Worm (Caenorhabditis elegans) whole organism, young adult: ENCODE results near the gene srh-245.

Experiments
- B0019.2 ChIP-seq: fragments of 200-800 bp; sonication (Bioruptor generic); conservative IDR thresholded peaks from 2 replicates; pipeline ENCODE4 v1.3.6; 2022; ENCODE audit warnings: missing genetic modification reagents, missing genetic modification characterization, missing compliant biosample characterization
- D2030.7 ChIP-seq: fragments of 200-800 bp; sonication (Bioruptor generic); IDR thresholded peaks from 2 replicates; pipeline ENCODE4 v1.3.6; 2022; ENCODE audit warnings: missing genetic modification reagents, missing genetic modification characterization, missing compliant biosample characterization
- F49E8.2 ChIP-seq: sonication (generic microtip); optimal IDR thresholded peaks from 3 replicates; lab custom pipeline; 2017; ENCODE audit warnings: missing genetic modification characterization, mild to moderate bottlenecking, missing compliant biosample characterization, antibody characterized with exemption, moderate library complexity; ENCODE audit not compliant: insufficient read depth
- K11D2.4 ChIP-seq: fragments of 200-800 bp; sonication (Bioruptor generic); IDR thresholded peaks from 2 replicates; pipeline ENCODE4 v1.3.6; 2022; ENCODE audit warnings: missing genetic modification reagents, missing genetic modification characterization, missing compliant biosample characterization
- K12H6.12 ChIP-seq: fragments of 200-800 bp; sonication (Bioruptor generic); optimal IDR thresholded peaks from 2 replicates; lab custom pipeline; 2018; ENCODE audit warnings: mild to moderate bottlenecking, missing genetic modification characterization, missing compliant biosample characterization
- T07F8.4 ChIP-seq: sonication (generic microtip); optimal IDR thresholded peaks from 2 replicates; lab custom pipeline; 2016; ENCODE audit warnings: mild to moderate bottlenecking, missing genetic modification characterization, moderate library complexity, missing compliant biosample characterization
- Y53G8AR.9 ChIP-seq: fragments of 200-800 bp; sonication (Bioruptor generic); conservative IDR thresholded peaks from 2 replicates; pipeline ENCODE4 v1.3.6; 2022; ENCODE audit warnings: missing genetic modification reagents, missing genetic modification characterization, missing compliant biosample characterization
- atf-7 ChIP-seq: sonication (generic microtip); optimal IDR thresholded peaks from 2 replicates; lab custom pipeline; 2017; ENCODE audit warnings: mild to moderate bottlenecking, missing genetic modification characterization, missing compliant biosample characterization
- attf-5 ChIP-seq: fragments of 200-800 bp; sonication (Bioruptor generic); optimal IDR thresholded peaks from 2 replicates; lab custom pipeline; 2018; ENCODE audit warnings: mild to moderate bottlenecking, missing genetic modification characterization, missing compliant biosample characterization
- cebp-1 ChIP-seq, 2 experiments: fragments of 200-800 bp in 1 of 2; sonication (Bioruptor generic) in 1 of 2; sonication (generic microtip) in 1 of 2; IDR thresholded peaks in 1 of 2; optimal IDR thresholded peaks in 1 of 2; 2 replicates each; pipeline versions ENCODE4 v1.3.6 to Lab custom; 2017 to 2022; ENCODE audit warnings: missing compliant biosample characterization in 2 of 2, missing genetic modification characterization in 2 of 2, mild to moderate bottlenecking in 1 of 2, missing genetic modification reagents in 1 of 2, moderate library complexity in 1 of 2
- ceh-27 ChIP-seq: fragments of 200-800 bp; sonication (Bioruptor generic); optimal IDR thresholded peaks from 2 replicates; lab custom pipeline; 2018; ENCODE audit warnings: mild to moderate bottlenecking, missing genetic modification characterization, moderate library complexity, missing compliant biosample characterization
- die-1 ChIP-seq: sonication (generic microtip); optimal IDR thresholded peaks from 2 replicates; lab custom pipeline; 2016; ENCODE audit warnings: missing genotype, mild to moderate bottlenecking, missing genetic modification characterization, missing compliant biosample characterization
- dox-1 ChIP-seq: fragments of 200-800 bp; sonication (Bioruptor generic); IDR thresholded peaks from 2 replicates; pipeline ENCODE4 v1.3.6; 2022; ENCODE audit warnings: missing genetic modification reagents, missing genetic modification characterization, missing compliant biosample characterization
- egl-18 ChIP-seq: fragments of 200-800 bp; sonication (Bioruptor generic); IDR thresholded peaks from 2 replicates; pipeline ENCODE4 v1.3.6; 2022; ENCODE audit warnings: missing genetic modification reagents, missing genetic modification characterization, missing compliant biosample characterization
- egl-44 ChIP-seq: fragments of 200-800 bp; sonication (Bioruptor generic); IDR thresholded peaks from 2 replicates; pipeline ENCODE4 v1.3.6; 2022; ENCODE audit warnings: missing genetic modification reagents, missing genetic modification characterization, missing compliant biosample characterization
- hmg-1.2 ChIP-seq: fragments of 200-800 bp; sonication (Bioruptor generic); IDR thresholded peaks from 2 replicates; pipeline ENCODE4 v1.3.6; 2022; ENCODE audit warnings: missing genetic modification reagents, missing genetic modification characterization, missing compliant biosample characterization
- hrde-1 ChIP-seq: sonication (generic microtip); optimal IDR thresholded peaks from 2 replicates; lab custom pipeline; 2016; ENCODE audit warnings: missing genetic modification characterization, mild to moderate bottlenecking, missing compliant biosample characterization, moderate library complexity, missing genotype, missing genetic modification reagents, borderline replicate concordance
- let-526 ChIP-seq: fragments of 200-800 bp; sonication (Bioruptor generic); IDR thresholded peaks from 2 replicates; pipeline ENCODE4 v1.3.6; 2022; ENCODE audit warnings: missing genetic modification reagents, missing genetic modification characterization, missing compliant biosample characterization
- lin-26 ChIP-seq: fragments of 200-800 bp; sonication (Bioruptor generic); IDR thresholded peaks from 2 replicates; pipeline ENCODE4 v1.3.6; 2022; ENCODE audit warnings: missing genetic modification reagents, missing genetic modification characterization, missing compliant biosample characterization
- lir-1 ChIP-seq: fragments of 200-800 bp; sonication (Bioruptor generic); conservative IDR thresholded peaks from 2 replicates; pipeline ENCODE4 v1.3.6; 2022; ENCODE audit warnings: missing genetic modification reagents, missing genetic modification characterization, missing compliant biosample characterization
- madf-3 ChIP-seq: fragments of 200-800 bp; sonication (Bioruptor generic); IDR thresholded peaks from 2 replicates; pipeline ENCODE4 v1.3.6; 2022; ENCODE audit warnings: missing genetic modification reagents, missing genetic modification characterization, missing compliant biosample characterization
- mes-4 ChIP-seq: sonication (generic microtip); optimal IDR thresholded peaks from 2 replicates; lab custom pipeline; 2016; ENCODE audit warnings: missing genotype, missing genetic modification characterization, missing compliant biosample characterization
- nfya-2 ChIP-seq: fragments of 200-800 bp; sonication (Bioruptor generic); IDR thresholded peaks from 2 replicates; pipeline ENCODE4 v1.3.6; 2022; ENCODE audit warnings: missing genetic modification reagents, missing genetic modification characterization, missing compliant biosample characterization
- nhr-80 ChIP-seq: sonication (generic microtip); optimal IDR thresholded peaks from 2 replicates; lab custom pipeline; 2016; ENCODE audit warnings: missing genetic modification characterization, missing compliant biosample characterization
- rcor-1 ChIP-seq: fragments of 200-800 bp; sonication (Bioruptor generic); IDR thresholded peaks from 2 replicates; pipeline ENCODE4 v1.3.6; 2022; ENCODE audit warnings: missing genetic modification reagents, missing genetic modification characterization, missing compliant biosample characterization
- repo-1 ChIP-seq: sonication (generic microtip); optimal IDR thresholded peaks from 2 replicates; lab custom pipeline; 2017; ENCODE audit warnings: mild to moderate bottlenecking, missing genetic modification characterization, missing compliant biosample characterization
- sdz-38 ChIP-seq: sonication (generic microtip); optimal IDR thresholded peaks from 2 replicates; lab custom pipeline; 2016; ENCODE audit warnings: missing genotype, missing genetic modification characterization, missing compliant biosample characterization
- sea-2 ChIP-seq: fragments of 200-800 bp; sonication (Bioruptor generic); IDR thresholded peaks from 2 replicates; pipeline ENCODE4 v1.3.6; 2022; ENCODE audit warnings: missing genetic modification characterization, missing compliant biosample characterization
- snpc-1.1 ChIP-seq: sonication (generic microtip); optimal IDR thresholded peaks from 2 replicates; lab custom pipeline; 2017; ENCODE audit warnings: missing genetic modification characterization, mild to moderate bottlenecking, missing compliant biosample characterization, antibody characterized with exemption, moderate library complexity, missing genotype, missing genetic modification reagents; ENCODE audit not compliant: insufficient read depth
- snpc-4 ChIP-seq, 5 experiments: fragments of 150-350 bp in 1 of 5; sonication (generic microtip) in 4 of 5; optimal IDR thresholded peaks; 2 replicates each; lab custom pipeline; 2014 to 2018; ENCODE audit warnings: missing genetic modification characterization in 5 of 5, missing biosample characterization in 3 of 5, antibody characterized with exemption in 2 of 5, mild to moderate bottlenecking in 2 of 5, missing compliant biosample characterization in 2 of 5, missing genotype in 2 of 5, moderate library complexity in 2 of 5, missing genetic modification reagents in 1 of 5
- sptf-2 ChIP-seq: fragments of 200-800 bp; sonication (Bioruptor generic); optimal IDR thresholded peaks from 2 replicates; lab custom pipeline; 2018; ENCODE audit warnings: mild to moderate bottlenecking, missing genetic modification characterization, missing compliant biosample characterization
- tbp1 ChIP-seq: fragments of 200-800 bp; sonication (Bioruptor generic); optimal IDR thresholded peaks from 2 replicates; lab custom pipeline; 2018; ENCODE audit warnings: mild to moderate bottlenecking, missing genetic modification characterization, missing compliant biosample characterization
- tbx-9 ChIP-seq: sonication (generic microtip); optimal IDR thresholded peaks from 2 replicates; lab custom pipeline; 2016; ENCODE audit warnings: borderline replicate concordance, missing genetic modification characterization, inconsistent platforms, missing compliant biosample characterization
- xnd-1 ChIP-seq: sonication (generic microtip); optimal IDR thresholded peaks from 2 replicates; lab custom pipeline; 2016; ENCODE audit warnings: missing genotype, missing genetic modification reagents, missing genetic modification characterization, missing compliant biosample characterization
- zfh-2 ChIP-seq: fragments of 200-800 bp; sonication (Bioruptor generic); conservative IDR thresholded peaks from 2 replicates; pipeline ENCODE4 v1.3.6; 2022; ENCODE audit warnings: missing genetic modification reagents, missing genetic modification characterization, missing compliant biosample characterization
- zim-3 ChIP-seq: sonication (generic microtip); optimal IDR thresholded peaks from 2 replicates; lab custom pipeline; 2017; ENCODE audit warnings: mild to moderate bottlenecking, missing genetic modification characterization, moderate library complexity, missing compliant biosample characterization
- ztf-18 ChIP-seq: sonication (generic microtip); optimal IDR thresholded peaks from 2 replicates; lab custom pipeline; 2016; ENCODE audit warnings: missing genotype, mild to moderate bottlenecking, missing genetic modification characterization, missing compliant biosample characterization
- ztf-22 ChIP-seq: fragments of 200-800 bp; sonication (Bioruptor generic); optimal IDR thresholded peaks from 2 replicates; lab custom pipeline; 2018; ENCODE audit warnings: mild to moderate bottlenecking, missing genetic modification characterization, moderate library complexity, missing compliant biosample characterization
- ztf-25 ChIP-seq: fragments of 200-800 bp; sonication (Bioruptor generic); IDR thresholded peaks from 2 replicates; pipeline ENCODE4 v1.3.6; 2022; ENCODE audit warnings: missing genetic modification reagents, missing genetic modification characterization, missing compliant biosample characterization

The srh-245 gene

DNA sequence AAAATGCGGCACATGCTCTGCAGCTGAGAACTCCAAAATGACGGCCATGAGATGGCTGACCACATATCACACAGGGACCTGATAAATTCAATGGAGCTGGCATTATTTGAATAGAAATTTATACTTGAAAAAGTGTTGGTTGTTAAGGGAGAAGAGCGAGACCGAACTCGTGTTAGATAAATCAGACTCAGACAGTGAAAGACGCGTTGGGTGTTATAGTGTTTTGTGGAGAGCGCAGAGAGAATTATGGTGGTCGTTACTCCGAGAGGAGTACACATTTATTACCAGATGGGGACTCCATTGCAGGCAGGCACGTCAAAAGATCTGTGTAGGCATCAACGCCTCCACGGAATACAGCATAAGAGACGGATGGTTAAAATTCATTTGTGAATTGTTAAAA lies 13.0 kb downstream of the srh-245 start, which contains the start of gene nhr-190:
nhr-190 (minus strand) TSS at position 175 of the 400 bp plus-strand sequence.
- TF ChIP-seq hmg-1.2 (GFP tag; lab: Robert Waterston, UW) (peak; percentile 66; the same call in 1 of the 2 replicates), attf-5 (GFP tag; lab: Kevin White, UChicago) (peak; percentile 16), K12H6.12 (tag; lab: Kevin White, UChicago) (no peak), sea-2 (GFP tag; lab: Robert Waterston, UW) (no peak), egl-44 (no peak), nfya-2 (GFP tag; lab: Robert Waterston, UW) (no peak), sptf-2 (no peak)

- TF ChIP-seq Y53G8AR.9 (no peak), mes-4 (tag; lab: Kevin White, UChicago) (no peak), ztf-22 (no peak), sdz-38 (tag; lab: Kevin White, UChicago) (no peak), lin-26 (GFP tag; lab: Robert Waterston, UW) (no peak), ztf-18 (tag; lab: Kevin White, UChicago) (no peak), hrde-1 (tag; lab: Kevin White, UChicago) (no peak), hmg-1.2 (GFP tag; lab: Robert Waterston, UW) (no peak), die-1 (tag; lab: Kevin White, UChicago) (no peak), atf-7 (tag; lab: Kevin White, UChicago) (no peak), repo-1 (tag; lab: Kevin White, UChicago) (no peak), K11D2.4 (GFP tag; lab: Robert Waterston, UW) (no peak), tbx-9 (tag; lab: Kevin White, UChicago) (no peak), B0019.2 (GFP tag; lab: Robert Waterston, UW) (no peak), zfh-2 (no peak), F49E8.2 (no peak), ztf-25 (GFP tag; lab: Robert Waterston, UW) (no peak), rcor-1 (GFP tag; lab: Robert Waterston, UW) (no peak)
Observed at ce11 chrV:638328-638727, 17.4 kb downstream of the srh-245 start, which contains the start of gene srj-37. TSS of gene srj-37 (plus strand) at chrV:638628.

DNA sequence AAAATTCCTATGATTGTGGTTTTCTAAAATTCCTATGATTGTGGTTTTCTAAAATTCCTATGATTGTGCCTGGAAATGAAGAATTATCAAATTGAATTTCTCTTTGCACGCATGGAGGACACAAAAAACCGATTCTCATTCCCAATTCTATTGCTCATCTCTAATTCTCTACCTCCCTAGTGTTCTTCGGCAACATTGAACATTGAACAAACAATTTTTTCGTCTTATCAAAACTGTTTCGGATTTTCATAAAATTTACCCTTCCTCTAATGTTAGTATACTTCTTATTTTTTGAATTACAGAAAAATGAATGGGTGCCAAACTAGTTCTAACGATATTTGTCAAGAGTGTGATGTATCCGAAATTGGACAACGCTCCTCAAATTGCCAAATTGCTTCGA lies 19.4 kb downstream of the srh-245 start, which contains the start of gene pals-31:
pals-31 (plus strand) TSS at position 301 of the 400 bp plus-strand sequence.
- TF ChIP-seq K12H6.12 (tag; lab: Kevin White, UChicago) (no peak), ztf-18 (tag; lab: Kevin White, UChicago) (no peak), die-1 (tag; lab: Kevin White, UChicago) (no peak), T07F8.4 (no peak), repo-1 (tag; lab: Kevin White, UChicago) (no peak), egl-18 (no peak), let-526 (GFP tag; lab: Robert Waterston, UW) (no peak), lir-1 (GFP tag; lab: Robert Waterston, UW) (no peak), madf-3 (GFP tag; lab: Robert Waterston, UW) (no peak), xnd-1 (tag; lab: Kevin White, UChicago) (no peak), zim-3 (tag; lab: Kevin White, UChicago) (no peak), D2030.7 (no peak), rcor-1 (GFP tag; lab: Robert Waterston, UW) (no peak), dox-1 (GFP tag; lab: Robert Waterston, UW) (no peak)
- TF ChIP-seq, all 124 proteins: peak for 0

- no peak for TF ChIP-seq tbp1 (GFP tag; lab: Kevin White, UChicago)
- TF ChIP-seq attf-5 (GFP tag; lab: Kevin White, UChicago): peak; percentile 71
- peak; percentile 18 for TF ChIP-seq snpc-1.1 (tag; lab: Kevin White, UChicago)
- no peak for TF ChIP-seq snpc-4 (GFP tag; optimal IDR thresholded peaks at IDR 0.05; lab: Kevin White, UChicago)
- peak; percentile 66 to 91 (median 82) for TF ChIP-seq snpc-4 (tag; optimal IDR thresholded peaks at IDR 0.05; lab: Kevin White, UChicago)
- TF ChIP-seq K12H6.12 (tag; lab: Kevin White, UChicago): no peak
- peak; percentile 88 for TF ChIP-seq nhr-80 (tag; lab: Kevin White, UChicago)
- TF ChIP-seq egl-44: no peak
- peak; percentile 63 for TF ChIP-seq dox-1 (GFP tag; lab: Robert Waterston, UW)
- TF ChIP-seq ceh-27: peak; percentile 13
- peak; percentile 36; the same call in 1 of the 2 replicates for TF ChIP-seq cebp-1 (GFP tag; IDR thresholded peaks at IDR 0.05; lab: Robert Waterston, UW)
- TF ChIP-seq cebp-1 (tag; optimal IDR thresholded peaks at IDR 0.05; lab: Kevin White, UChicago): peak; percentile 45
Observed at ce11 chrV:635630-636029, 20.1 kb downstream of the srh-245 start.
